Fruit fly (Drosophila melanogaster) whole organism, wandering third instar larva: Measurements from ENCODE around the gene CG4660.
A peak's percentile ranks its signal among the peaks of the same experiment; 100 is the strongest.

Experiments
- Abd-B ChIP-seq: fragments of >200 bp; optimal IDR thresholded peaks from 2 replicates; lab custom pipeline; 2017; ENCODE audit warnings: missing biosample characterization, missing genetic modification characterization
- CG32264 ChIP-seq: fragments of 200-800 bp; sonication (Bioruptor generic); optimal IDR thresholded peaks from 2 replicates; lab custom pipeline; 2016; ENCODE audit warnings: missing biosample characterization, missing genetic modification characterization
- CrebA ChIP-seq: fragments of 200-800 bp; sonication (Bioruptor generic); optimal IDR thresholded peaks from 2 replicates; lab custom pipeline; 2016; ENCODE audit warnings: missing biosample characterization, mild to moderate bottlenecking, missing genetic modification characterization, borderline replicate concordance
- Dfd ChIP-seq: fragments of >200 bp; optimal IDR thresholded peaks from 2 replicates; lab custom pipeline; 2017; ENCODE audit warnings: missing biosample characterization, missing genetic modification characterization
- Dif ChIP-seq: fragments of 200-275, 200-300 bp; sonication (Bioruptor generic); optimal IDR thresholded peaks from 2 replicates; lab custom pipeline; 2018; ENCODE audit warnings: missing biosample characterization, missing genetic modification characterization; ENCODE audit not compliant: partially characterized antibody
- GATAd ChIP-seq: sonication (Bioruptor generic); optimal IDR thresholded peaks from 2 replicates; lab custom pipeline; 2016; ENCODE audit warnings: missing biosample characterization, missing genetic modification characterization
- HLH106 ChIP-seq: fragments of 200-800 bp; optimal IDR thresholded peaks from 3 replicates; lab custom pipeline; 2019; ENCODE audit warnings: missing biosample characterization, mild to moderate bottlenecking, missing genetic modification characterization, moderate library complexity
- Hnf4 ChIP-seq: fragments of 200-800 bp; sonication (Bioruptor generic); optimal IDR thresholded peaks from 2 replicates; lab custom pipeline; 2016; ENCODE audit warnings: missing biosample characterization, mild to moderate bottlenecking, missing genetic modification characterization
- Hr78 ChIP-seq: fragments of >200 bp; optimal IDR thresholded peaks from 2 replicates; lab custom pipeline; 2017; ENCODE audit warnings: missing biosample characterization, missing genetic modification characterization
- Jra ChIP-seq: sonication (Bioruptor generic); optimal IDR thresholded peaks from 2 replicates; lab custom pipeline; 2016; ENCODE audit warnings: missing biosample characterization, missing genetic modification characterization
- Mio ChIP-seq: sonication (Bioruptor generic); optimal IDR thresholded peaks from 2 replicates; lab custom pipeline; 2016; ENCODE audit warnings: missing biosample characterization, missing genetic modification characterization
- Myc ChIP-seq: fragments of >200 bp; optimal IDR thresholded peaks from 2 replicates; lab custom pipeline; 2017
- N ChIP-seq: fragments of >200 bp; optimal IDR thresholded peaks from 2 replicates; lab custom pipeline; 2018; ENCODE audit warnings: missing biosample characterization, missing external identifiers, missing genetic modification characterization
- OdsH ChIP-seq: fragments of 200-800 bp; sonication (Bioruptor generic); optimal IDR thresholded peaks from 2 replicates; lab custom pipeline; 2016; ENCODE audit warnings: missing biosample characterization, mild to moderate bottlenecking, missing genetic modification characterization
- Rel ChIP-seq, 2 experiments: fragments of 200-800 bp; sonication (Bioruptor generic) in 1 of 2; optimal IDR thresholded peaks; 2 replicates in 1 of 2; 3 replicates in 1 of 2; lab custom pipeline; 2016 to 2019; ENCODE audit warnings: mild to moderate bottlenecking in 2 of 2, missing biosample characterization in 2 of 2, missing genetic modification characterization in 2 of 2, moderate library complexity in 1 of 2
- Sp1 ChIP-seq: fragments of 200-800 bp; sonication (Bioruptor generic); optimal IDR thresholded peaks from 3 replicates; lab custom pipeline; 2019; ENCODE audit warnings: missing biosample characterization, mild to moderate bottlenecking, missing genetic modification characterization, moderate library complexity
- Vsx2 ChIP-seq: fragments of 200-300, 225-300 bp; sonication (Bioruptor generic); optimal IDR thresholded peaks from 2 replicates; lab custom pipeline; 2018; ENCODE audit warnings: missing biosample characterization, missing genetic modification characterization; ENCODE audit not compliant: partially characterized antibody
- br ChIP-seq: fragments of 200-800 bp; sonication (Bioruptor generic); optimal IDR thresholded peaks from 2 replicates; lab custom pipeline; 2016; ENCODE audit warnings: missing biosample characterization, missing genetic modification characterization
- brk ChIP-seq: fragments of 200-800 bp; sonication (Bioruptor generic); optimal IDR thresholded peaks from 2 replicates; lab custom pipeline; 2016; ENCODE audit warnings: missing biosample characterization, mild to moderate bottlenecking, missing genetic modification characterization
- dl ChIP-seq, 2 experiments: fragments of 175-275, 200-275 bp in 1 of 2; fragments of 200-275 bp in 1 of 2; sonication (Bioruptor generic); optimal IDR thresholded peaks; lab custom pipeline; 2018; ENCODE audit warnings: mild to moderate bottlenecking in 2 of 2, missing biosample characterization in 2 of 2, missing genetic modification characterization in 2 of 2, moderate library complexity in 2 of 2; ENCODE audit not compliant: partially characterized antibody in 2 of 2, insufficient read depth in 1 of 2
- dmrt93B ChIP-seq: fragments of 200-800 bp; sonication (Bioruptor generic); optimal IDR thresholded peaks from 2 replicates; lab custom pipeline; 2018; ENCODE audit warnings: missing biosample characterization, mild to moderate bottlenecking, missing genetic modification characterization
- dsf ChIP-seq: sonication (Bioruptor generic); optimal IDR thresholded peaks from 2 replicates; lab custom pipeline; 2016; ENCODE audit warnings: missing biosample characterization, missing genetic modification characterization, borderline replicate concordance
- ey ChIP-seq: fragments of 200-800 bp; sonication (Bioruptor generic); optimal IDR thresholded peaks from 2 replicates; lab custom pipeline; 2016; ENCODE audit warnings: missing biosample characterization, missing genetic modification characterization
- foxo ChIP-seq, 2 experiments: fragments of 200-800 bp; sonication (Bioruptor generic); optimal IDR thresholded peaks; 2 replicates in 1 of 2; 3 replicates in 1 of 2; lab custom pipeline; 2016 to 2017; ENCODE audit warnings: missing biosample characterization in 2 of 2, missing genetic modification characterization in 2 of 2
- fru ChIP-seq: fragments of 200-800 bp; sonication (Bioruptor generic); optimal IDR thresholded peaks from 3 replicates; lab custom pipeline; 2016; ENCODE audit warnings: missing biosample characterization, mild to moderate bottlenecking, missing genetic modification characterization
- h ChIP-seq: fragments of 200-800 bp; sonication (Bioruptor generic); optimal IDR thresholded peaks from 3 replicates; lab custom pipeline; 2016; ENCODE audit warnings: missing biosample characterization, mild to moderate bottlenecking, missing genetic modification characterization
- jim ChIP-seq: fragments of 175-275, 200-325 bp; sonication (Bioruptor generic); optimal IDR thresholded peaks from 2 replicates; lab custom pipeline; 2016; ENCODE audit warnings: missing biosample characterization, mild to moderate bottlenecking, missing genetic modification characterization
- lola ChIP-seq: fragments of >200 bp; optimal IDR thresholded peaks from 2 replicates; lab custom pipeline; 2017; ENCODE audit warnings: missing biosample characterization, missing genetic modification characterization
- pan ChIP-seq: fragments of >200 bp; optimal IDR thresholded peaks from 2 replicates; lab custom pipeline; 2017
- psq ChIP-seq: fragments of 200-800 bp; sonication (Bioruptor generic); optimal IDR thresholded peaks from 3 replicates; lab custom pipeline; 2017; ENCODE audit warnings: missing biosample characterization, mild to moderate bottlenecking, missing genetic modification characterization, moderate library complexity
- rgr ChIP-seq: fragments of 200-800 bp; sonication (Bioruptor generic); optimal IDR thresholded peaks from 3 replicates; lab custom pipeline; 2016; ENCODE audit warnings: missing biosample characterization, mild to moderate bottlenecking, missing genetic modification characterization
- sage ChIP-seq: fragments of 200-800 bp; sonication (Bioruptor generic); optimal IDR thresholded peaks from 2 replicates; lab custom pipeline; 2016; ENCODE audit warnings: missing biosample characterization, mild to moderate bottlenecking, missing genetic modification characterization
- sv ChIP-seq: fragments of 200-800 bp; sonication (Bioruptor generic); optimal IDR thresholded peaks from 3 replicates; lab custom pipeline; 2016; ENCODE audit warnings: missing biosample characterization, missing genetic modification characterization
- tai ChIP-seq: sonication (Bioruptor generic); optimal IDR thresholded peaks from 2 replicates; lab custom pipeline; 2016; ENCODE audit warnings: missing biosample characterization, missing genetic modification characterization
- usp ChIP-seq: fragments of >200 bp; optimal IDR thresholded peaks from 2 replicates; lab custom pipeline; 2017; ENCODE audit warnings: missing biosample characterization, missing genetic modification characterization
- woc ChIP-seq: sonication (Bioruptor generic); optimal IDR thresholded peaks from 2 replicates; lab custom pipeline; 2016; ENCODE audit warnings: missing biosample characterization, mild to moderate bottlenecking, missing genetic modification characterization

The CG4660 gene

DNA sequence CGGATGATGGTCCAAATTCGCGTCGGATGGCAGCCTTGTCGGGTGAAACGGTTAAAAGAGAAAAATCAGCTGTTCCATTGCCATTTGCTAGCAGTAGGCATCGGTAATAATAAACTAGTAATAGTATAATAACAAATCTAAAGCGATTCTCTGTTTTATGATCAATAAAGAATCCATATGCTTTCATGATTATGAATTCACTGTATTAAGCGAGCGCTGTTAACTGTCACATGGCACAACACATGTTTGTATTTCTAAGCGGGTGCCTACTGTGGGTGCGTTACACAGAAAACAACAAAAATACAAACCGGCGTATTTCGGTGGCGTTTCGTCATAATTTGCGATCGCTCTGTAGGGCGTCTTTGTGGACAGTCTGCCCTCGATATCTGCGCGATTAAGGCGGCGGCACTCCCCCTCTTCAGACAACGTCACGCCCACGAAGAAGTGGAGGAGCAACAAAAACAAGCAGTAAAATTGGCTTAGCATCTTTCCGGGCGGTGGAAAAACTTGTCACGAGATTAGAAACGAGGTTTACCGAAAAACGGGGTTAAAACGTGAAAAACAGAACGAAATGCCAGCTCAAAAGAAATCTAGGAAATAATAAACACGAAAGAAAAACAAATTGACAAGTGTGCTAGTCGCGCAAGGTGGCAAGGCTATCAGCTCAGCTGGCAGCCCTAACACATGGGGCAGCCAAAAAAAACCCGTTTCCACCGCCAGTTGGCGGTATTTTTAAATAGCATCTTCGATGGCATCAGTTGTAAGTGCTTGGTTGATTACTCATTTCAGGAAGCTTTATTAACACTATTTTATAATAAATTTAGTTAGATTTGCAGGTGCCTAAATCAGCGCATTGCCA is 9.9 kb upstream of the CG4660 start, which contains the start of the genes Nep1 and Mipp2 (continued):
- TF ChIP-seq foxo (GFP tag; optimal IDR thresholded peaks at IDR 0.05; lab: Kevin White, UChicago) (peak in 1 of 2 experiments; percentile 46), pan (lab: Kevin White, UChicago) (no peak), CG32264 (GFP tag; lab: Kevin White, UChicago) (no peak), CrebA (GFP tag; lab: Kevin White, UChicago) (no peak), rgr (no peak), psq (GFP tag; lab: Kevin White, UChicago) (peak; percentile 32), h (GFP tag; lab: Kevin White, UChicago) (peak; percentile 31), sage (GFP tag; lab: Kevin White, UChicago) (no peak), dl (GFP tag; optimal IDR thresholded peaks at IDR 0.05; lab: Kevin White, UChicago; ENCODE audit: insufficient read depth in 1 of 2, partially characterized antibody in 2 of 2) (no peak)

DNA sequence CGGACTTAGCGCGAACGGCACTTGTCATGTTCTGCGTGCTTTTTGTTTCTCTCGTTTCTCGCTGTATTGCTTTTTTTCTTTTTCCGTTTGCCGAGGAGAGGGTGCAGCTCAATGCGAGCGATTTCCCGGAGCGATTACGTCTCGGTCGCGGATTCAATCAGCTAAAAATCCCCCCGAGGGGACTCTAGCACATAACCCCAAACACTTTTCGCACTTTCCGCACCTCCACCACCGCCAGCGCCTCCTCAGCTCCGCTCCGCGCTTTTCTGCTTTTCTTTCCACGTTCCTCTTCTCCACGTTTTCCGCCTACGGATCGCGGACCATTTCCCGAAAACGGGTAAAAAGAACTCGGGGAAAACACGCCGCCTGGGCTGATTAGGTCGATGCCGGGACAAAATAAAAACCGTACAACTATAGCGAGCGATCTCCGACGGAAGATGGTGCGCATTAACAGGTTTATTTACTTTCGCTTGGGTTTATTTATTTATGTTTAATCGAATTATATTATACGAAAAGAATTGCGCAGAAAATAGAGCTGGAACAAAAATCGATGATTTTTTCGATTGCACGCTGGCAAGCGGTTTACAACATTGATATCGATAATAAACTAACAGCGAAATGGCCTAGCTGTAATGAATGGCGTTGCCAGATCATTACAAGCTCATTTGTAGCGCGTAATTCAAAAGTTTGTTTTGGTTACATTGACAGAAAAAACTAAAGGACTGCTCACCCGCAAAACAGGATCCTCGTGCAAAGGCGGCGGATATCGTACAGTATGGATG is 8.7 kb upstream of the CG4660 start, which contains the start of gene raptor:
Gene raptor (minus strand): TSS at position 523 of the 782 bp plus-strand sequence.
- TF ChIP-seq Vsx2 (GFP tag; lab: Kevin White, UChicago) (no peak), sage (GFP tag; lab: Kevin White, UChicago) (no peak), Rel (GFP tag; optimal IDR thresholded peaks at IDR 0.05; lab: Kevin White, UChicago) (no peak), Rel (tag; optimal IDR thresholded peaks at IDR 0.05; lab: Kevin White, UChicago) (peak; percentile 81), dl (GFP tag; optimal IDR thresholded peaks at IDR 0.05; lab: Kevin White, UChicago; ENCODE audit: insufficient read depth in 1 of 2, partially characterized antibody in 2 of 2) (no peak), psq (GFP tag; lab: Kevin White, UChicago) (peak; percentile 56), Dfd (GFP tag; lab: Kevin White, UChicago) (no peak), Mio (GFP tag; lab: Kevin White, UChicago) (no peak)

DNA sequence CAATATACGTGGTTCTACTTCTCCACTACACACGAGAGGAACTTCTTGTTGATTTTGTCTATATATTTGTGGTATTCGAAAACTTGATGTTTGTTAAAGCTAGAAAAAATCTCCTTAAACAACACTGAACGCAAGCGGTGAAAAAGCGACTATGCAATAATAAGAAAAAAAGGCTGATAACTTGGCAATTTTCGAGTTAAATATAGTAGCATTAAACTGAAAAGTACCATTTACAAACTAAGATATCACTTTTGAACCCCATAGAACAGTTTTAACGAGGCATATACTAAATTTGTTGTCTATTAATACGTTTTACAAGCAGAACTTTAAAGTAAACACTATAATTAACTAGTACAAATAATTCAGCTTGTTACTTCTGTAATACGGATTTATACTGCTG is 3.5 kb downstream of the CG4660 start, which contains the start of gene CG4666:
Gene CG4666 (minus strand): TSS at position 101 of the 400 bp plus-strand sequence.
- TF ChIP-seq dl (GFP tag; optimal IDR thresholded peaks at IDR 0.05; lab: Kevin White, UChicago; ENCODE audit: insufficient read depth in 1 of 2, partially characterized antibody in 2 of 2) (no peak), tai (GFP tag; lab: Kevin White, UChicago) (no peak), Hr78 (no peak), HLH106 (tag; lab: Kevin White, UChicago) (no peak)

DNA sequence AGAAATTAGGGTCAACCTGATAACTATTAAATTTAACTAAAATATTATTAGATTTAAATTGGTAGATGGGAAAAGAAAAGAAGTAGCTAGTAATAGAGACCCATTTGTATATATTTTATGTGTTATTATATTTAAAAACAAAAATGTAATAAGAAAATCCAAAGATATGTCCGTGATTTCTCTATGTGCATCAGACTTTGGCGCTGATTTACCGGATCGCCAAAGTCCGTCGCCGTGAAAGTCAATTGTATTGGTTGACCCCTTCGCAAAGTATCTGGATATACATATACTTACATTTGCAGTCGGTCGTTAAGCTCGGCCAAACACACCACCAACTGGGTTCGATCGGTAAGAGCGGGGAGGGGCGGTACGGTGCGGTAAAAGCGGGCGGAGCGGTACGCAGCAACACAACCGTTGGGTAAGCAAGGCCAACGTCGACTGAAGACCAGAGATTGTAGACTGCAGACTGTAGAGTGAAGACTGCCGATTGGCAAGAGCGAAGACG is 4.1 kb downstream of the CG4660 start:
- TF ChIP-seq Hnf4 (GFP tag; lab: Kevin White, UChicago) (peak; percentile 52), dmrt93B (GFP tag; lab: Kevin White, UChicago) (no peak), tai (GFP tag; lab: Kevin White, UChicago) (no peak), Dfd (GFP tag; lab: Kevin White, UChicago) (no peak), dsf (GFP tag; lab: Kevin White, UChicago) (no peak), sage (GFP tag; lab: Kevin White, UChicago) (no peak), HLH106 (tag; lab: Kevin White, UChicago) (peak; percentile 63), rgr (peak; percentile 40), pan (lab: Kevin White, UChicago) (no peak), jim (GFP tag; lab: Kevin White, UChicago) (no peak), Myc (no peak), fru (GFP tag; lab: Kevin White, UChicago) (peak; percentile 12), sv (GFP tag; lab: Kevin White, UChicago) (no peak), GATAd (no peak), Abd-B (GFP tag; lab: Kevin White, UChicago) (no peak), Vsx2 (GFP tag; lab: Kevin White, UChicago) (no peak), OdsH (peak; percentile 56), dl (GFP tag; optimal IDR thresholded peaks at IDR 0.05; lab: Kevin White, UChicago; ENCODE audit: insufficient read depth in 1 of 2, partially characterized antibody in 2 of 2) (no peak), Mio (GFP tag; lab: Kevin White, UChicago) (no peak), CrebA (GFP tag; lab: Kevin White, UChicago) (no peak), Rel (GFP tag; optimal IDR thresholded peaks at IDR 0.05; lab: Kevin White, UChicago) (no peak), Rel (tag; optimal IDR thresholded peaks at IDR 0.05; lab: Kevin White, UChicago) (no peak), Sp1 (GFP tag; lab: Kevin White, UChicago) (peak; percentile 69), ey (no peak), Jra (GFP tag; lab: Kevin White, UChicago) (no peak), N (GFP tag; lab: Kevin White, UChicago) (no peak), Dif (GFP tag; lab: Kevin White, UChicago) (no peak), lola (GFP tag; lab: Kevin White, UChicago) (no peak), Hr78 (no peak), woc (GFP tag; lab: Kevin White, UChicago) (no peak), usp (GFP tag; lab: Kevin White, UChicago) (no peak), h (GFP tag; lab: Kevin White, UChicago) (peak; percentile 38), brk (GFP tag; lab: Kevin White, UChicago) (no peak), br (GFP tag; lab: Kevin White, UChicago) (no peak), psq (GFP tag; lab: Kevin White, UChicago) (peak; percentile 43), CG32264 (GFP tag; lab: Kevin White, UChicago) (no peak)
